Fruit fly (Drosophila melanogaster): ENCODE measurements around the gene CG34124.
A peak's percentile ranks its signal among the peaks of the same experiment; 100 is the strongest.

The CG34124 gene

DNA sequence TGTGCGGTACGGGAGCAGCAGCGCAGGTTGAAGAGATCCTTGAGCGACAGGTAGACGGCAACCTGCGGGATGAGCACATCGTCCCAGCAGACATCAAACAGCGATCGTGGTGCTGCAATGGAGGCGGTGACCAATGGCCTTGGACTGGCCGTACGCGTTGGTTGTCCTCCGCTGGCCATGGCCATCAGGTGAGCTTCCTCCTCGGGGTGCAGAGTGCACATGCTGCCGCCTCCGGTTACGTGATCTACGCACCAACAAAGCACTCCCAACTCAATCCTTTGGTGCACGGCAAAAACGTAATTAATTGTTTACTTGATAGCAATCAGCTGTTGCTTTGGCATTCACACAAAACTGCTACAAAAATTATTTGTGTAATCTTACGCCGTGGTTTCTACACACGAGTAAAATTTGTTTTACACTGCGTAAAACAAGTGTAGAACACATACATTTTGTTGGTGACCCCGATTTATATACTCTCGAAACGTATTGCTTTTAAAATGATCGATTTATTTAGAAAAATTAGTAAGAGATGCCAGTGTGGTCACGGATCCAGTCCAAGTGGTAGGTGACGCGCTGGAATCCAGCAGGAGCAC is 8.7 kb upstream of the CG34124 start, which contains the start of gene jet:
Gene jet (minus strand): TSS at position 332 of the 593 bp plus-strand sequence.
- TF ChIP-seq ash1 (GFP tag; optimal IDR thresholded peaks at IDR 0.05) (no peak), MBD-R2 (GFP tag; IDR thresholded peaks at IDR 0.05) (peak; percentile 97), Abd-B (GFP tag; optimal IDR thresholded peaks at IDR 0.05) (peak; percentile 9), CG34422 (GFP tag; IDR thresholded peaks at IDR 0.05) (peak; percentile 24; the same call in 1 of the 3 replicates), MESR4 (GFP tag; optimal IDR thresholded peaks at IDR 0.05) (peak; percentile 65), gcm (GFP tag; optimal IDR thresholded peaks at IDR 0.05) (no peak), Nf-YC (tag; optimal IDR thresholded peaks at IDR 0.05) (peak; percentile 26), inv (GFP tag; IDR thresholded peaks at IDR 0.05; ENCODE audit: partially characterized antibody) (0 out of 2 replicates have a peak, but pooled peaks have one; percentile 8), Bgb (GFP tag; IDR thresholded peaks at IDR 0.05; ENCODE audit: partially characterized antibody) (peak; percentile 76), vnd (GFP tag; IDR thresholded peaks at IDR 0.05; ENCODE audit: partially characterized antibody) (peak; percentile 43; the same call in 1 of the 3 replicates), phol (tag; optimal IDR thresholded peaks at IDR 0.05) (peak; percentile 28), hbn (GFP tag; IDR thresholded peaks at IDR 0.05; ENCODE audit: partially characterized antibody) (0 out of 2 replicates have a peak, but pooled peaks have one; percentile 20), YL-1 (GFP tag; optimal IDR thresholded peaks at IDR 0.05) (peak; percentile 2), CG7963 (GFP tag; IDR thresholded peaks at IDR 0.05; ENCODE audit: partially characterized antibody) (peak; percentile 55; the same call in 1 of the 3 replicates), CG1233 (GFP tag; optimal IDR thresholded peaks at IDR 0.05) (no peak), CG42726 (GFP tag; IDR thresholded peaks at IDR 0.05; ENCODE audit: partially characterized antibody) (peak; percentile 63), exex (tag; optimal IDR thresholded peaks at IDR 0.05) (peak; percentile 72), zen (tag; optimal IDR thresholded peaks at IDR 0.05) (peak; percentile 22), Med (GFP tag) (peak; percentile 67), CG4617 (GFP tag; optimal IDR thresholded peaks at IDR 0.05; ENCODE audit: borderline replicate concordance) (peak; percentile 53), croc (GFP tag; conservative IDR thresholded peaks at IDR 0.05) (no peak), BtbVII (GFP tag; optimal IDR thresholded peaks at IDR 0.05) (no peak), pzg (GFP tag; optimal IDR thresholded peaks at IDR 0.05) (peak; percentile 51), gfzf (GFP tag; optimal IDR thresholded peaks at IDR 0.05) (peak; percentile 43), CG10274 (GFP tag; optimal IDR thresholded peaks at IDR 0.05) (no peak), az2 (GFP tag; optimal IDR thresholded peaks at IDR 0.05) (no peak), CG13287 (GFP tag; IDR thresholded peaks at IDR 0.05; ENCODE audit: partially characterized antibody) (peak; percentile 52; the same call in 1 of the 2 replicates), BEAF-32 (GFP tag; optimal IDR thresholded peaks at IDR 0.05) (peak; percentile 24), lmd (GFP tag; IDR thresholded peaks at IDR 0.05) (0 out of 2 replicates have a peak, but pooled peaks have one; percentile 5), CTCF (GFP tag; optimal IDR thresholded peaks at IDR 0.05) (peak; percentile 57), CG8281 (tag; optimal IDR thresholded peaks at IDR 0.05) (no peak), CG8478 (optimal IDR thresholded peaks at IDR 0.05) (no peak), tll (GFP tag; optimal IDR thresholded peaks at IDR 0.05) (no peak), CG14860 (GFP tag; IDR thresholded peaks at IDR 0.05; ENCODE audit: partially characterized antibody) (peak; percentile 27; the same call in 1 of the 3 replicates), scrt (GFP tag; optimal IDR thresholded peaks at IDR 0.05) (peak; percentile 1), CG1024 (GFP tag; IDR thresholded peaks at IDR 0.05) (no peak), knrl (GFP tag; IDR thresholded peaks at IDR 0.05; ENCODE audit: partially characterized antibody) (peak; percentile 63), bbx (GFP tag; IDR thresholded peaks at IDR 0.05; ENCODE audit: partially characterized antibody) (peak; percentile 48), CG9437 (GFP tag; optimal IDR thresholded peaks at IDR 0.05) (peak; percentile 19), row (GFP tag; IDR thresholded peaks at IDR 0.05) (peak; percentile 19; the same call in 1 of the 3 replicates), schlank (tag; optimal IDR thresholded peaks at IDR 0.05) (no peak), fd96Cb (tag; optimal IDR thresholded peaks at IDR 0.05) (no peak), CG6791 (GFP tag; IDR thresholded peaks at IDR 0.05; ENCODE audit: partially characterized antibody) (peak; percentile 57; the same call in 2 of the 3 replicates), E2f2 (GFP tag; IDR thresholded peaks at IDR 0.05) (peak; percentile 59), Dll (GFP tag; IDR thresholded peaks at IDR 0.05; ENCODE audit: partially characterized antibody) (0 out of 4 replicates have a peak, but pooled peaks have one; percentile 22), chinmo (GFP tag; IDR thresholded peaks at IDR 0.05; ENCODE audit: partially characterized antibody) (0 out of 4 replicates have a peak, but pooled peaks have one; percentile 23), psq (GFP tag; optimal IDR thresholded peaks at IDR 0.05) (no peak)

Measured in whole organism, embryonic.